Fruit fly (Drosophila melanogaster) Kc167 (cell line): ENCODE results near the gene Jon66Ci.

Experiments
- Myc ChIP-seq: fragments of >200 bp; optimal IDR thresholded peaks from 2 replicates; lab custom pipeline; 2017; ENCODE audit warnings: missing external identifiers
- Sin3A ChIP-seq: fragments of >200 bp; optimal IDR thresholded peaks from 2 replicates; lab custom pipeline; 2018; ENCODE audit warnings: missing external identifiers
- h ChIP-seq: fragments of >200 bp; optimal IDR thresholded peaks from 3 replicates; lab custom pipeline; 2018; ENCODE audit warnings: missing external identifiers
- psq ChIP-seq: fragments of >200 bp; optimal IDR thresholded peaks from 2 replicates; lab custom pipeline; 2017; ENCODE audit warnings: missing external identifiers

DNA sequence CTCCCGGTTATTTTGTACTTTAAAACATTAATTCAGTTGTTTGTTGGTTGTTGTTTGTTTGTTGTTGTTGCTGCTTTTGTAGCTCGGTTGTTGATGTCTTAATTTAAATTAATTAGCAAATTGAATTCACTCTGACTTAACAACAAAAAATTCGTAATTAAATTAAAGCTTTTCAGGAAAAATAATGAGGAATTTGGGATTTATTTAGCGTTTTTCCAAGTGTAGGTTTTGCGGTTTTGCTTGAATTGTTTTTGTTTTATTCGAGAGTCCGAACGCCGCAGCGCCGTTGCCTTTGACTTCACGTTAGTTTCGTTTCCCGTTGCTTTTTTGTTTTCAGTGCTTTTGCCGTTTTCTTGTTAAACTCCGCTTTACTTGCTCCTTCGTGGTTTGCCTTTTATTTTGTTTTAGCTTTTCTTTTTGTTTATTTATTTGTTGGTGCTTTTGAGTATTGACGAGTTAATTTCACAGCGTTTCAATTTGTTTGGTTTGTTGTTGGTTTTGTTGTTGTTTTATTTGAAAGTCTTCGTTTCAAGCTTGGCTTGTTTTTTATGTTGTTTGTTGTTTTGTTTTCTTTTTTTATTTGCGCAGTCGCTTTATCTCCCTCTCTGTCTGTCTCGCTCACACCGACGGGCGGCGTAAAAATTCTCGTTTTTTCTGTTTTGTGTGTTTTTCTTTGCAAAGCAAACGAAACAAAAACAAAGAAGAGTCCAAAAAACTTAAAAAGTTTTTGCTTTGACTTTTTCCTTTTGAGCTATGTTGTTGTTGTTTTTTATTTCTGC lies 49.6 kb downstream of the Jon66Ci start:
- TF ChIP-seq Myc (lab: Kevin White, UChicago) = no peak
- TF ChIP-seq Sin3A (lab: Kevin White, UChicago) = no peak
- no peak for TF ChIP-seq h
- TF ChIP-seq psq (lab: Kevin White, UChicago) = no peak
